Worm (Caenorhabditis elegans) whole organism, late embryonic: Measurements from ENCODE around the gene vha-1.
A peak's percentile ranks its signal among the peaks of the same experiment; 100 is the strongest.

ENCODE experiments used
- C38D4.7 ChIP-seq: fragments of 200-800 bp; sonication (Bioruptor generic); optimal IDR thresholded peaks from 2 replicates; lab custom pipeline; 2018; ENCODE audit warnings: mild to moderate bottlenecking, missing genetic modification characterization, moderate library complexity, missing compliant biosample characterization
- ama-1 ChIP-seq: fragments of 150-350 bp; optimal IDR thresholded peaks from 2 replicates; lab custom pipeline; 2014
- ceh-31 ChIP-seq: sonication (generic microtip); optimal IDR thresholded peaks from 2 replicates; lab custom pipeline; 2016; ENCODE audit warnings: missing genetic modification characterization, missing compliant biosample characterization
- fax-1 ChIP-seq: sonication (generic microtip); optimal IDR thresholded peaks from 2 replicates; lab custom pipeline; 2016; ENCODE audit warnings: missing genotype, missing genetic modification characterization, missing compliant biosample characterization
- fkh-10 ChIP-seq: fragments of 150-350 bp; optimal IDR thresholded peaks from 2 replicates; lab custom pipeline; 2014; ENCODE audit warnings: missing biosample characterization, missing genetic modification reagents, missing genetic modification characterization
- nfya-1 ChIP-seq: sonication (generic microtip); optimal IDR thresholded peaks from 2 replicates; lab custom pipeline; 2017; ENCODE audit warnings: missing genetic modification characterization, mild to moderate bottlenecking, missing compliant biosample characterization, antibody characterized with exemption, moderate library complexity
- odd-2 ChIP-seq: sonication (generic microtip); optimal IDR thresholded peaks from 2 replicates; lab custom pipeline; 2017; ENCODE audit warnings: antibody characterized with exemption, mild to moderate bottlenecking, missing genetic modification characterization, missing compliant biosample characterization
- pha-4 ChIP-seq: fragments of 150-350 bp; optimal IDR thresholded peaks from 2 replicates; lab custom pipeline; 2018; ENCODE audit warnings: missing biosample characterization, missing genetic modification reagents, missing genetic modification characterization
- pqm-1 ChIP-seq: sonication (generic microtip); optimal IDR thresholded peaks from 2 replicates; lab custom pipeline; 2016; ENCODE audit warnings: missing genetic modification characterization, missing compliant biosample characterization
- pros-1 ChIP-seq: fragments of 150-350 bp; optimal IDR thresholded peaks from 2 replicates; lab custom pipeline; 2014; ENCODE audit warnings: missing biosample characterization, missing genetic modification reagents, missing genetic modification characterization
- sox-4 ChIP-seq: sonication (generic microtip); optimal IDR thresholded peaks from 2 replicates; lab custom pipeline; 2017; ENCODE audit warnings: mild to moderate bottlenecking, missing genetic modification characterization, inconsistent platforms, missing compliant biosample characterization
- syd-9 ChIP-seq: sonication (generic microtip); optimal IDR thresholded peaks from 2 replicates; lab custom pipeline; 2016; ENCODE audit warnings: mild to moderate bottlenecking, missing genetic modification characterization, moderate library complexity, missing compliant biosample characterization
- ttx-3 ChIP-seq: sonication (generic microtip); optimal IDR thresholded peaks from 2 replicates; lab custom pipeline; 2016; ENCODE audit warnings: missing genetic modification reagents, missing genetic modification characterization, missing compliant biosample characterization

DNA sequence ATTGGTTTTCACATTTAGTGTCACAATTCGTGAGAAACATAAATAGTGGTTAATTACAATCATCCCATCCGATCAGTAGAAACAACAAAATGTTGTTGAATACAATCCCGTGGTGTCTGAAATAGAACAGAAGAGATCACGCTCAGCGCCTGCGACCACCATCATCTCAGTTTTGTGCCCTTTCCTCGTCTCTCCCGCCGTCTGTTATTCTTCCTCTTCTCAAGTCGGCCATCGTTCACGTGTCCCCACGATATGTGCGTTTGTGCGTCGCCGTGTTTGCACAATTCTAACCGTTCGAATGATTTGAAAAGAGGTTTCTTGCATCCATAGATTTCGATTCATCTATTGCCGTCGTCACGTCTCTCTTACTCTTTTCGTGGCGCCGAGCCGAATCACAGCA is 37.7 kb downstream of the vha-1 start, which contains the start of gene panl-3:
- no peak for TF ChIP-seq fkh-10 (GFP tag; lab: Kevin White, UChicago)
- no peak for TF ChIP-seq syd-9
- no peak for TF ChIP-seq pqm-1 (tag; lab: Kevin White, UChicago)
- no peak for TF ChIP-seq C38D4.7 (GFP tag; lab: Kevin White, UChicago)
- TF ChIP-seq nfya-1 (tag; lab: Kevin White, UChicago): peak; percentile 16
- TF ChIP-seq pros-1 (tag; lab: Kevin White, UChicago): peak; percentile 40
- TF ChIP-seq sox-4 (tag; lab: Kevin White, UChicago): no peak
- TF ChIP-seq odd-2 (tag; lab: Kevin White, UChicago): no peak
- no peak for TF ChIP-seq pha-4 (tag; lab: Kevin White, UChicago)
- no peak for TF ChIP-seq ama-1
- no peak for TF ChIP-seq ttx-3
- no peak for TF ChIP-seq fax-1
- TF ChIP-seq ceh-31 (tag; lab: Kevin White, UChicago): peak; percentile 41
